Worm (Caenorhabditis elegans): Measurements from ENCODE around the gene C31H1.5.

Gene C31H1.5

ce11 chrIV:5762770-5763169, 33.8 kb downstream of the C31H1.5 start:
- TF ChIP-seq T22C8.4 (GFP tag; IDR thresholded peaks at IDR 0.05), result no peak
- no peak for TF ChIP-seq tab-1 (GFP tag; IDR thresholded peaks at IDR 0.05)
- TF ChIP-seq ztf-29 (GFP tag; IDR thresholded peaks at IDR 0.05), result no peak
- TF ChIP-seq ref-1 (GFP tag; conservative IDR thresholded peaks at IDR 0.05), result no peak
- TF ChIP-seq flt-1 (GFP tag; IDR thresholded peaks at IDR 0.05), result no peak
- no peak for TF ChIP-seq klf-2 (GFP tag; conservative IDR thresholded peaks at IDR 0.05)
- no peak for TF ChIP-seq ztf-23 (GFP tag; IDR thresholded peaks at IDR 0.05)
- TF ChIP-seq cog-1 (tag; optimal IDR thresholded peaks at IDR 0.05), result no peak
- TF ChIP-seq med-1 (GFP tag; optimal IDR thresholded peaks at IDR 0.05; ENCODE audit: insufficient read depth), result no peak

- no peak for TF ChIP-seq flt-1 (GFP tag; IDR thresholded peaks at IDR 0.05)
Measured at ce11 chrIV:5761211-5761907, 35.2 kb downstream of the C31H1.5 start.

ce11 chrIV:5760656-5761055, 35.9 kb downstream of the C31H1.5 start:
- TF ChIP-seq klf-2 (GFP tag; conservative IDR thresholded peaks at IDR 0.05) (no peak), T22C8.4 (GFP tag; IDR thresholded peaks at IDR 0.05) (no peak), ztf-23 (GFP tag; IDR thresholded peaks at IDR 0.05) (no peak), flt-1 (GFP tag; IDR thresholded peaks at IDR 0.05) (no peak), tab-1 (GFP tag; IDR thresholded peaks at IDR 0.05) (no peak), med-1 (GFP tag; optimal IDR thresholded peaks at IDR 0.05; ENCODE audit: insufficient read depth) (no peak), cog-1 (tag; optimal IDR thresholded peaks at IDR 0.05) (no peak), ztf-29 (GFP tag; IDR thresholded peaks at IDR 0.05) (no peak), ref-1 (GFP tag; conservative IDR thresholded peaks at IDR 0.05) (no peak)

ce11 chrIV:5758695-5759094, 37.9 kb downstream of the C31H1.5 start:
- TF ChIP-seq T22C8.4 (GFP tag; IDR thresholded peaks at IDR 0.05) (no peak), klf-2 (GFP tag; conservative IDR thresholded peaks at IDR 0.05) (no peak), tab-1 (GFP tag; IDR thresholded peaks at IDR 0.05) (no peak), ref-1 (GFP tag; conservative IDR thresholded peaks at IDR 0.05) (no peak), ztf-23 (GFP tag; IDR thresholded peaks at IDR 0.05) (no peak), med-1 (GFP tag; optimal IDR thresholded peaks at IDR 0.05; ENCODE audit: insufficient read depth) (no peak), ztf-29 (GFP tag; IDR thresholded peaks at IDR 0.05) (no peak), flt-1 (GFP tag; IDR thresholded peaks at IDR 0.05) (no peak), cog-1 (tag; optimal IDR thresholded peaks at IDR 0.05) (no peak)

ce11 chrIV:5757762-5758161, 38.8 kb downstream of the C31H1.5 start, which contains the start of gene nhr-46:
Gene nhr-46, minus strand, starts transcription at chrIV:5757862.
- TF ChIP-seq T22C8.4 (GFP tag; IDR thresholded peaks at IDR 0.05) (no peak), tab-1 (GFP tag; IDR thresholded peaks at IDR 0.05) (no peak), ref-1 (GFP tag; conservative IDR thresholded peaks at IDR 0.05) (no peak), klf-2 (GFP tag; conservative IDR thresholded peaks at IDR 0.05) (no peak), cog-1 (tag; optimal IDR thresholded peaks at IDR 0.05) (no peak), med-1 (GFP tag; optimal IDR thresholded peaks at IDR 0.05; ENCODE audit: insufficient read depth) (no peak), flt-1 (GFP tag; IDR thresholded peaks at IDR 0.05) (no peak), ztf-23 (GFP tag; IDR thresholded peaks at IDR 0.05) (no peak), ztf-29 (GFP tag; IDR thresholded peaks at IDR 0.05) (no peak)

- TF ChIP-seq klf-2 (GFP tag; conservative IDR thresholded peaks at IDR 0.05) (no peak), ztf-29 (GFP tag; IDR thresholded peaks at IDR 0.05) (no peak), cog-1 (tag; optimal IDR thresholded peaks at IDR 0.05) (no peak), flt-1 (GFP tag; IDR thresholded peaks at IDR 0.05) (no peak), ref-1 (GFP tag; conservative IDR thresholded peaks at IDR 0.05) (no peak), med-1 (GFP tag; optimal IDR thresholded peaks at IDR 0.05; ENCODE audit: insufficient read depth) (no peak), T22C8.4 (GFP tag; IDR thresholded peaks at IDR 0.05) (no peak), ztf-23 (GFP tag; IDR thresholded peaks at IDR 0.05) (no peak), tab-1 (GFP tag; IDR thresholded peaks at IDR 0.05) (no peak)
Measured at ce11 chrIV:5755922-5756321, 40.7 kb downstream of the C31H1.5 start.

ce11 chrIV:5754821-5755220, 41.8 kb downstream of the C31H1.5 start:
- TF ChIP-seq tab-1 (GFP tag; IDR thresholded peaks at IDR 0.05) (no peak), med-1 (GFP tag; optimal IDR thresholded peaks at IDR 0.05; ENCODE audit: insufficient read depth) (no peak), T22C8.4 (GFP tag; IDR thresholded peaks at IDR 0.05) (no peak), klf-2 (GFP tag; conservative IDR thresholded peaks at IDR 0.05) (no peak), ztf-23 (GFP tag; IDR thresholded peaks at IDR 0.05) (no peak), ref-1 (GFP tag; conservative IDR thresholded peaks at IDR 0.05) (no peak), cog-1 (tag; optimal IDR thresholded peaks at IDR 0.05) (no peak), ztf-29 (GFP tag; IDR thresholded peaks at IDR 0.05) (no peak), flt-1 (GFP tag; IDR thresholded peaks at IDR 0.05) (no peak)

ce11 chrIV:5753954-5754543, 42.5 kb downstream of the C31H1.5 start:
- no peak for TF ChIP-seq ztf-23 (GFP tag; IDR thresholded peaks at IDR 0.05)
- TF ChIP-seq med-1 (GFP tag; optimal IDR thresholded peaks at IDR 0.05; ENCODE audit: insufficient read depth), result no peak
- TF ChIP-seq flt-1 (GFP tag; IDR thresholded peaks at IDR 0.05), result no peak
- TF ChIP-seq cog-1 (tag; optimal IDR thresholded peaks at IDR 0.05), result no peak
- no peak for TF ChIP-seq ref-1 (GFP tag; conservative IDR thresholded peaks at IDR 0.05)
- no peak for TF ChIP-seq ztf-29 (GFP tag; IDR thresholded peaks at IDR 0.05)
- no peak for TF ChIP-seq T22C8.4 (GFP tag; IDR thresholded peaks at IDR 0.05)
- TF ChIP-seq klf-2 (GFP tag; conservative IDR thresholded peaks at IDR 0.05), result no peak
- no peak for TF ChIP-seq tab-1 (GFP tag; IDR thresholded peaks at IDR 0.05)

ce11 chrIV:5753253-5753652, 43.3 kb downstream of the C31H1.5 start:
- peak; percentile 31 for TF ChIP-seq cog-1 (tag; optimal IDR thresholded peaks at IDR 0.05)
- no peak for TF ChIP-seq T22C8.4 (GFP tag; IDR thresholded peaks at IDR 0.05)
- no peak for TF ChIP-seq med-1 (GFP tag; optimal IDR thresholded peaks at IDR 0.05; ENCODE audit: insufficient read depth)
- TF ChIP-seq tab-1 (GFP tag; IDR thresholded peaks at IDR 0.05), result no peak
- no peak for TF ChIP-seq ref-1 (GFP tag; conservative IDR thresholded peaks at IDR 0.05)
- TF ChIP-seq flt-1 (GFP tag; IDR thresholded peaks at IDR 0.05), result 0 out of 2 replicates have a peak, but pooled peaks have one; percentile 30
- TF ChIP-seq ztf-29 (GFP tag; IDR thresholded peaks at IDR 0.05), result no peak

All from whole organism, midembryonic.